Worm (Caenorhabditis elegans) whole organism, young adult: Measurements from ENCODE around the gene dcaf-13.

Experiments used
- B0035.1 ChIP-seq: sonication (generic microtip); optimal IDR thresholded peaks from 2 replicates; lab custom pipeline; 2016; ENCODE audit warnings: missing genetic modification characterization, mild to moderate bottlenecking, missing compliant biosample characterization, missing genotype, missing genetic modification reagents
- C17E4.6 ChIP-seq: fragments of 200-800 bp; sonication (Bioruptor generic); IDR thresholded peaks from 2 replicates; pipeline ENCODE4 v1.3.6; 2022; ENCODE audit warnings: missing genetic modification reagents, missing genetic modification characterization, missing compliant biosample characterization
- F10E7.11 ChIP-seq: sonication (generic microtip); optimal IDR thresholded peaks from 2 replicates; lab custom pipeline; 2017; ENCODE audit warnings: mild to moderate bottlenecking, missing genetic modification characterization, moderate library complexity, missing compliant biosample characterization
- F23B12.7 ChIP-seq: sonication (generic microtip); optimal IDR thresholded peaks from 2 replicates; lab custom pipeline; 2017; ENCODE audit warnings: missing genetic modification characterization, mild to moderate bottlenecking, missing compliant biosample characterization, antibody characterized with exemption, moderate library complexity; ENCODE audit not compliant: insufficient read depth
- F49E8.2 ChIP-seq: sonication (generic microtip); optimal IDR thresholded peaks from 3 replicates; lab custom pipeline; 2017; ENCODE audit warnings: missing genetic modification characterization, mild to moderate bottlenecking, missing compliant biosample characterization, antibody characterized with exemption, moderate library complexity; ENCODE audit not compliant: insufficient read depth
- F52B5.7 ChIP-seq: sonication (generic microtip); optimal IDR thresholded peaks from 2 replicates; lab custom pipeline; 2016; ENCODE audit warnings: mild to moderate bottlenecking, missing genetic modification characterization, missing compliant biosample characterization
- F55B11.4 ChIP-seq: sonication (generic microtip); optimal IDR thresholded peaks from 2 replicates; lab custom pipeline; 2016; ENCODE audit warnings: missing compliant biosample characterization, missing genetic modification characterization, borderline replicate concordance; ENCODE audit not compliant: insufficient read depth
- K11D2.4 ChIP-seq: fragments of 200-800 bp; sonication (Bioruptor generic); IDR thresholded peaks from 2 replicates; pipeline ENCODE4 v1.3.6; 2022; ENCODE audit warnings: missing genetic modification reagents, missing genetic modification characterization, missing compliant biosample characterization
- K12H6.12 ChIP-seq: fragments of 200-800 bp; sonication (Bioruptor generic); optimal IDR thresholded peaks from 2 replicates; lab custom pipeline; 2018; ENCODE audit warnings: mild to moderate bottlenecking, missing genetic modification characterization, missing compliant biosample characterization
- T07F8.4 ChIP-seq: sonication (generic microtip); optimal IDR thresholded peaks from 2 replicates; lab custom pipeline; 2016; ENCODE audit warnings: mild to moderate bottlenecking, missing genetic modification characterization, moderate library complexity, missing compliant biosample characterization
- T26A5.8 ChIP-seq: sonication (generic microtip); optimal IDR thresholded peaks from 2 replicates; lab custom pipeline; 2016; ENCODE audit warnings: missing genetic modification characterization, missing compliant biosample characterization
- Y53G8AR.9 ChIP-seq: fragments of 200-800 bp; sonication (Bioruptor generic); conservative IDR thresholded peaks from 2 replicates; pipeline ENCODE4 v1.3.6; 2022; ENCODE audit warnings: missing genetic modification reagents, missing genetic modification characterization, missing compliant biosample characterization
- akir-1 ChIP-seq: fragments of 200-800 bp; sonication (Bioruptor generic); optimal IDR thresholded peaks from 2 replicates; lab custom pipeline; 2018; ENCODE audit warnings: mild to moderate bottlenecking, missing genetic modification characterization, moderate library complexity, missing compliant biosample characterization
- attf-5 ChIP-seq: fragments of 200-800 bp; sonication (Bioruptor generic); optimal IDR thresholded peaks from 2 replicates; lab custom pipeline; 2018; ENCODE audit warnings: mild to moderate bottlenecking, missing genetic modification characterization, missing compliant biosample characterization
- ccch-3 ChIP-seq: fragments of 200-800 bp; sonication (Bioruptor generic); optimal IDR thresholded peaks from 2 replicates; lab custom pipeline; 2018; ENCODE audit warnings: mild to moderate bottlenecking, missing genetic modification characterization, missing compliant biosample characterization
- cebp-1 ChIP-seq, 2 experiments: fragments of 200-800 bp in 1 of 2; sonication (Bioruptor generic) in 1 of 2; sonication (generic microtip) in 1 of 2; IDR thresholded peaks in 1 of 2; optimal IDR thresholded peaks in 1 of 2; 2 replicates each; pipeline versions ENCODE4 v1.3.6 to Lab custom; 2017 to 2022; ENCODE audit warnings: missing compliant biosample characterization in 2 of 2, missing genetic modification characterization in 2 of 2, mild to moderate bottlenecking in 1 of 2, missing genetic modification reagents in 1 of 2, moderate library complexity in 1 of 2
- cebp-2 ChIP-seq: fragments of 200-800 bp; sonication (Bioruptor generic); IDR thresholded peaks from 2 replicates; pipeline ENCODE4 v1.3.6; 2022; ENCODE audit warnings: missing genetic modification characterization, missing compliant biosample characterization
- ceh-27 ChIP-seq: fragments of 200-800 bp; sonication (Bioruptor generic); optimal IDR thresholded peaks from 2 replicates; lab custom pipeline; 2018; ENCODE audit warnings: mild to moderate bottlenecking, missing genetic modification characterization, moderate library complexity, missing compliant biosample characterization
- ceh-79 ChIP-seq: sonication (generic microtip); optimal IDR thresholded peaks from 2 replicates; lab custom pipeline; 2017; ENCODE audit warnings: mild to moderate bottlenecking, missing genetic modification characterization, missing compliant biosample characterization
- dpl-1 ChIP-seq: fragments of 150-350 bp; optimal IDR thresholded peaks from 2 replicates; lab custom pipeline; 2014; ENCODE audit warnings: missing biosample characterization, missing genetic modification reagents, missing genetic modification characterization
- ets-4 ChIP-seq: fragments of 200-800 bp; sonication (Bioruptor generic); optimal IDR thresholded peaks from 2 replicates; lab custom pipeline; 2018; ENCODE audit warnings: mild to moderate bottlenecking, missing genetic modification characterization, missing compliant biosample characterization
- gei-17 ChIP-seq: fragments of 200-800 bp; sonication (Bioruptor generic); optimal IDR thresholded peaks from 2 replicates; lab custom pipeline; 2018; ENCODE audit warnings: mild to moderate bottlenecking, missing genetic modification characterization, missing compliant biosample characterization
- hrde-1 ChIP-seq: sonication (generic microtip); optimal IDR thresholded peaks from 2 replicates; lab custom pipeline; 2016; ENCODE audit warnings: missing genetic modification characterization, mild to moderate bottlenecking, missing compliant biosample characterization, moderate library complexity, missing genotype, missing genetic modification reagents, borderline replicate concordance
- lin-54 ChIP-seq: fragments of 200-800 bp; sonication (Bioruptor generic); optimal IDR thresholded peaks from 2 replicates; lab custom pipeline; 2018; ENCODE audit warnings: mild to moderate bottlenecking, missing genetic modification characterization, missing compliant biosample characterization
- lir-1 ChIP-seq: fragments of 200-800 bp; sonication (Bioruptor generic); conservative IDR thresholded peaks from 2 replicates; pipeline ENCODE4 v1.3.6; 2022; ENCODE audit warnings: missing genetic modification reagents, missing genetic modification characterization, missing compliant biosample characterization
- lsl-1 ChIP-seq: fragments of 200-800 bp; sonication (Bioruptor generic); optimal IDR thresholded peaks from 2 replicates; lab custom pipeline; 2018; ENCODE audit warnings: mild to moderate bottlenecking, missing genetic modification characterization, moderate library complexity, missing compliant biosample characterization
- lsy-27 ChIP-seq: sonication (generic microtip); optimal IDR thresholded peaks from 2 replicates; lab custom pipeline; 2017; ENCODE audit warnings: missing genetic modification characterization, mild to moderate bottlenecking, missing compliant biosample characterization, antibody characterized with exemption, missing genotype, borderline replicate concordance; ENCODE audit not compliant: insufficient read depth
- madf-10 ChIP-seq: sonication (generic microtip); optimal IDR thresholded peaks from 2 replicates; lab custom pipeline; 2016; ENCODE audit warnings: mild to moderate bottlenecking, missing genetic modification characterization, missing compliant biosample characterization
- madf-6 ChIP-seq: fragments of 200-800 bp; sonication (Bioruptor generic); IDR thresholded peaks from 2 replicates; pipeline ENCODE4 v1.3.6; 2022; ENCODE audit warnings: missing genetic modification reagents, missing genetic modification characterization, missing compliant biosample characterization
- madf-8 ChIP-seq: fragments of 200-800 bp; sonication (Bioruptor generic); conservative IDR thresholded peaks from 2 replicates; pipeline ENCODE4 v1.3.6; 2022; ENCODE audit warnings: missing genetic modification reagents, missing genetic modification characterization, missing compliant biosample characterization
- nfya-1 ChIP-seq: sonication (generic microtip); optimal IDR thresholded peaks from 2 replicates; lab custom pipeline; 2017; ENCODE audit warnings: antibody characterized with exemption, missing compliant biosample characterization, missing genetic modification characterization, borderline replicate concordance; ENCODE audit not compliant: insufficient read depth
- nhr-27 ChIP-seq: fragments of 200-800 bp; sonication (Bioruptor generic); optimal IDR thresholded peaks from 2 replicates; lab custom pipeline; 2018; ENCODE audit warnings: mild to moderate bottlenecking, missing genetic modification characterization, moderate library complexity, missing compliant biosample characterization
- pbrm-1 ChIP-seq: fragments of 200-800 bp; sonication (Bioruptor generic); IDR thresholded peaks from 2 replicates; pipeline ENCODE4 v1.3.6; 2022; ENCODE audit warnings: missing genetic modification reagents, missing genetic modification characterization, missing compliant biosample characterization
- rec-8 ChIP-seq, 2 experiments: sonication (generic microtip); optimal IDR thresholded peaks; 2 replicates each; lab custom pipeline; 2016; ENCODE audit warnings: mild to moderate bottlenecking in 2 of 2, missing genetic modification characterization in 2 of 2, missing genetic modification reagents in 2 of 2, missing genotype in 2 of 2, missing biosample characterization in 1 of 2, missing compliant biosample characterization in 1 of 2, moderate library complexity in 1 of 2
- repo-1 ChIP-seq: sonication (generic microtip); optimal IDR thresholded peaks from 2 replicates; lab custom pipeline; 2017; ENCODE audit warnings: mild to moderate bottlenecking, missing genetic modification characterization, missing compliant biosample characterization
- tbp1 ChIP-seq: fragments of 200-800 bp; sonication (Bioruptor generic); optimal IDR thresholded peaks from 2 replicates; lab custom pipeline; 2018; ENCODE audit warnings: mild to moderate bottlenecking, missing genetic modification characterization, missing compliant biosample characterization
- tlf-1 ChIP-seq: fragments of 200-800 bp; sonication (Bioruptor generic); optimal IDR thresholded peaks from 2 replicates; lab custom pipeline; 2018; ENCODE audit warnings: mild to moderate bottlenecking, missing genetic modification characterization, missing compliant biosample characterization
- unc-62 ChIP-seq: fragments of 150-350 bp; optimal IDR thresholded peaks from 2 replicates; lab custom pipeline; 2014; ENCODE audit warnings: missing biosample characterization, missing genetic modification reagents, missing genetic modification characterization
- zfh-2 ChIP-seq: fragments of 200-800 bp; sonication (Bioruptor generic); conservative IDR thresholded peaks from 2 replicates; pipeline ENCODE4 v1.3.6; 2022; ENCODE audit warnings: missing genetic modification reagents, missing genetic modification characterization, missing compliant biosample characterization
- zim-3 ChIP-seq: sonication (generic microtip); optimal IDR thresholded peaks from 2 replicates; lab custom pipeline; 2017; ENCODE audit warnings: mild to moderate bottlenecking, missing genetic modification characterization, moderate library complexity, missing compliant biosample characterization
- ztf-25 ChIP-seq: fragments of 200-800 bp; sonication (Bioruptor generic); IDR thresholded peaks from 2 replicates; pipeline ENCODE4 v1.3.6; 2022; ENCODE audit warnings: missing genetic modification reagents, missing genetic modification characterization, missing compliant biosample characterization
- ztf-28 ChIP-seq: fragments of 200-800 bp; sonication (Bioruptor generic); IDR thresholded peaks from 2 replicates; pipeline ENCODE4 v1.3.6; 2022; ENCODE audit warnings: missing genetic modification reagents, missing genetic modification characterization, missing compliant biosample characterization
- ztf-3 ChIP-seq: fragments of 200-800 bp; sonication (Bioruptor generic); optimal IDR thresholded peaks from 2 replicates; lab custom pipeline; 2018; ENCODE audit warnings: mild to moderate bottlenecking, missing genetic modification characterization, missing compliant biosample characterization
- ztf-6 ChIP-seq: fragments of 200-800 bp; sonication (Bioruptor generic); IDR thresholded peaks from 2 replicates; pipeline ENCODE4 v1.3.6; 2022; ENCODE audit warnings: missing genetic modification reagents, missing genetic modification characterization, missing compliant biosample characterization

The dcaf-13 gene

ce11 chrII:4376295-4377172, 48.2 kb downstream of the dcaf-13 start, which contains the start of gene ntl-2:
TSS of gene ntl-2 (minus strand) at chrII:4376465.
- TF ChIP-seq attf-5 (GFP tag; lab: Kevin White, UChicago) = peak; percentile 99
- TF ChIP-seq lir-1 (GFP tag; lab: Robert Waterston, UW) = peak; percentile 74
- TF ChIP-seq ztf-3 (GFP tag; lab: Kevin White, UChicago) = peak; percentile 87
- peak; percentile 12 for TF ChIP-seq unc-62
- peak; percentile 11; the same call in 1 of the 2 replicates for TF ChIP-seq cebp-1 (GFP tag; IDR thresholded peaks at IDR 0.05; lab: Robert Waterston, UW)
- peak; percentile 94 for TF ChIP-seq cebp-1 (tag; optimal IDR thresholded peaks at IDR 0.05; lab: Kevin White, UChicago)
- TF ChIP-seq ceh-79 (tag; lab: Kevin White, UChicago) = peak; percentile 41
- TF ChIP-seq F52B5.7 (tag; lab: Kevin White, UChicago) = peak; percentile 91
- no peak for TF ChIP-seq ztf-28 (GFP tag; lab: Robert Waterston, UW)
- 0 out of 2 replicates have a peak, but pooled peaks have one; percentile 34 for TF ChIP-seq ztf-6
- no peak for TF ChIP-seq F55B11.4
- peak; percentile 85 for TF ChIP-seq akir-1
- peak; percentile 71 for TF ChIP-seq tbp1
- TF ChIP-seq madf-8 (GFP tag; lab: Robert Waterston, UW) = peak; percentile 23; the same call in 1 of the 2 replicates
- TF ChIP-seq ccch-3 (GFP tag; lab: Kevin White, UChicago) = no peak
- peak; percentile 59 for TF ChIP-seq lsl-1 (GFP tag; lab: Kevin White, UChicago)
- peak; percentile 65 for TF ChIP-seq zim-3 (tag; lab: Kevin White, UChicago)
- TF ChIP-seq B0035.1 = no peak
- TF ChIP-seq lin-54 (GFP tag; lab: Kevin White, UChicago) = peak; percentile 88
- TF ChIP-seq F10E7.11 (tag; lab: Kevin White, UChicago) = no peak
- TF ChIP-seq zfh-2 (GFP tag; lab: Robert Waterston, UW) = peak; percentile 100
- TF ChIP-seq madf-10 (tag; lab: Kevin White, UChicago) = peak; percentile 75
- no peak for TF ChIP-seq lsy-27 (tag; lab: Kevin White, UChicago)
- TF ChIP-seq hrde-1 (tag; lab: Kevin White, UChicago) = no peak
- no peak for TF ChIP-seq nfya-1
- TF ChIP-seq dpl-1 (GFP tag; lab: Kevin White, UChicago) = peak; percentile 18
- TF ChIP-seq cebp-2 (GFP tag; lab: Robert Waterston, UW) = 0 out of 2 replicates have a peak, but pooled peaks have one; percentile 40
- peak; percentile 88 for TF ChIP-seq repo-1 (tag; lab: Kevin White, UChicago)
- TF ChIP-seq pbrm-1 (GFP tag; lab: Robert Waterston, UW) = peak; percentile 91
- TF ChIP-seq ztf-25 (GFP tag; lab: Robert Waterston, UW) = no peak
- peak; percentile 100 for TF ChIP-seq ceh-27
- TF ChIP-seq madf-6 = peak; percentile 60; the same call in 1 of the 2 replicates
- peak; percentile 87 for TF ChIP-seq tlf-1
- TF ChIP-seq rec-8 (tag; optimal IDR thresholded peaks at IDR 0.05; lab: Kevin White, UChicago) = no peak
- TF ChIP-seq C17E4.6 (GFP tag; lab: Robert Waterston, UW) = peak; percentile 66; the same call in 1 of the 2 replicates
- TF ChIP-seq T07F8.4 (tag; lab: Kevin White, UChicago) = no peak
- TF ChIP-seq F23B12.7 = peak; percentile 65
- no peak for TF ChIP-seq T26A5.8 (tag; lab: Kevin White, UChicago)
- no peak for TF ChIP-seq F49E8.2 (tag; lab: Kevin White, UChicago)
- TF ChIP-seq ets-4 (GFP tag; lab: Kevin White, UChicago) = peak; percentile 86
- peak; percentile 80 for TF ChIP-seq gei-17 (GFP tag; lab: Kevin White, UChicago)
- peak; percentile 88 for TF ChIP-seq Y53G8AR.9 (GFP tag; lab: Robert Waterston, UW)
- no peak for TF ChIP-seq nhr-27 (tag; lab: Kevin White, UChicago)
- TF ChIP-seq K11D2.4 = peak; percentile 92
- peak; percentile 98 for TF ChIP-seq K12H6.12 (tag; lab: Kevin White, UChicago)
